Fruit fly (Drosophila melanogaster): Measurements from ENCODE around the gene CG10657.
A peak's percentile ranks its signal among the peaks of the same experiment; 100 is the strongest.

CG10657 gene

dm6 chr3L:12526433-12527113 is 29.6 kb upstream of the CG10657 start, which contains the start of gene eIF2beta (continued):
- TF ChIP-seq CG6683 (GFP tag; optimal IDR thresholded peaks at IDR 0.05): no peak
- peak; percentile 64 for TF ChIP-seq CG14710 (tag; optimal IDR thresholded peaks at IDR 0.05)
- no peak for TF ChIP-seq repo (GFP tag; optimal IDR thresholded peaks at IDR 0.05)
- peak; percentile 98 for TF ChIP-seq MESR4 (GFP tag; optimal IDR thresholded peaks at IDR 0.05)
- TF ChIP-seq mam (GFP tag; optimal IDR thresholded peaks at IDR 0.05): no peak
- peak; percentile 19 for TF ChIP-seq Blimp-1 (GFP tag; optimal IDR thresholded peaks at IDR 0.05)
- peak; percentile 9 to 30 for TF ChIP-seq chif (GFP tag; optimal IDR thresholded peaks at IDR 0.05)
- TF ChIP-seq CG6791 (GFP tag; IDR thresholded peaks at IDR 0.05; ENCODE audit: partially characterized antibody): no peak
- no peak for TF ChIP-seq CG17612 (GFP tag; IDR thresholded peaks at IDR 0.05)
- TF ChIP-seq gro (GFP tag; optimal IDR thresholded peaks at IDR 0.05): peak; percentile 12
- no peak for TF ChIP-seq CG17568 (GFP tag; optimal IDR thresholded peaks at IDR 0.05)
- TF ChIP-seq pita (GFP tag; optimal IDR thresholded peaks at IDR 0.05): no peak
- no peak for TF ChIP-seq CG1832 (GFP tag; optimal IDR thresholded peaks at IDR 0.05)
- TF ChIP-seq CG15011 (GFP tag; optimal IDR thresholded peaks at IDR 0.05): no peak
- TF ChIP-seq Sox102F (GFP tag; optimal IDR thresholded peaks at IDR 0.05): peak; percentile 31
- peak; percentile 73 for TF ChIP-seq lbe (GFP tag; optimal IDR thresholded peaks at IDR 0.05)
- no peak for TF ChIP-seq Dad (GFP tag; optimal IDR thresholded peaks at IDR 0.05)
- peak; percentile 46 for TF ChIP-seq stwl (tag; optimal IDR thresholded peaks at IDR 0.05)
- peak; percentile 54 for TF ChIP-seq CG15269 (tag; optimal IDR thresholded peaks at IDR 0.05)
- TF ChIP-seq pb (GFP tag; optimal IDR thresholded peaks at IDR 0.05): no peak
- peak; percentile 14 for TF ChIP-seq CG16863 (GFP tag; optimal IDR thresholded peaks at IDR 0.05)
- TF ChIP-seq Dip3 (GFP tag; optimal IDR thresholded peaks at IDR 0.05): no peak
- TF ChIP-seq jigr1 (GFP tag; IDR thresholded peaks at IDR 0.05): no peak
- TF ChIP-seq fd102C (GFP tag; optimal IDR thresholded peaks at IDR 0.05): peak; percentile 7
- TF ChIP-seq CG6854 (GFP tag; optimal IDR thresholded peaks at IDR 0.05): peak; percentile 38
- TF ChIP-seq CG11093 (GFP tag; IDR thresholded peaks at IDR 0.05): no peak
- no peak for TF ChIP-seq Poxn (GFP tag; IDR thresholded peaks at IDR 0.05)
- peak; percentile 52 for TF ChIP-seq CG17385 (GFP tag; optimal IDR thresholded peaks at IDR 0.05)
- TF ChIP-seq cwo (GFP tag; optimal IDR thresholded peaks at IDR 0.05): no peak
- TF ChIP-seq rib (GFP tag; IDR thresholded peaks at IDR 0.05): 0 out of 2 replicates have a peak, but pooled peaks have one; percentile 25
- TF ChIP-seq CG17186 (GFP tag; optimal IDR thresholded peaks at IDR 0.05): peak; percentile 32
- TF ChIP-seq Chrac-16 (GFP tag; optimal IDR thresholded peaks at IDR 0.05): peak; percentile 28
- TF ChIP-seq CG11723 (GFP tag; optimal IDR thresholded peaks at IDR 0.05): peak; percentile 22
- no peak for TF ChIP-seq hth (optimal IDR thresholded peaks at IDR 0.05)
- TF ChIP-seq CG10274 (GFP tag; optimal IDR thresholded peaks at IDR 0.05): no peak
- TF ChIP-seq dmrt99B (tag; optimal IDR thresholded peaks at IDR 0.05): peak; percentile 54
- TF ChIP-seq fu2 (GFP tag; optimal IDR thresholded peaks at IDR 0.05): peak; percentile 18
- peak; percentile 75 for TF ChIP-seq pzg (GFP tag; optimal IDR thresholded peaks at IDR 0.05)
- no peak for TF ChIP-seq Nf-YA (GFP tag; IDR thresholded peaks at IDR 0.05)
- peak; percentile 70 for TF ChIP-seq NfI (GFP tag; optimal IDR thresholded peaks at IDR 0.05)
- peak; percentile 38 for TF ChIP-seq ac (GFP tag; optimal IDR thresholded peaks at IDR 0.05)
- TF ChIP-seq CG2875 (GFP tag; optimal IDR thresholded peaks at IDR 0.05): peak; percentile 4
- TF ChIP-seq CG5180 (GFP tag; optimal IDR thresholded peaks at IDR 0.05): peak; percentile 8
- no peak for TF ChIP-seq ham (GFP tag; IDR thresholded peaks at IDR 0.05)
- peak; percentile 31 for TF ChIP-seq Dp (GFP tag; optimal IDR thresholded peaks at IDR 0.05)
- TF ChIP-seq E2f2 (GFP tag; IDR thresholded peaks at IDR 0.05): peak; percentile 20; the same call in 1 of the 2 replicates
- TF ChIP-seq oc (tag; optimal IDR thresholded peaks at IDR 0.05): peak; percentile 47
- TF ChIP-seq Oaz (GFP tag; IDR thresholded peaks at IDR 0.05): no peak
- peak; percentile 3 for TF ChIP-seq NC2β (GFP tag; optimal IDR thresholded peaks at IDR 0.05)

Measured in whole organism, embryonic.